Fruit fly (Drosophila melanogaster): ENCODE data around the gene CG31287.

The CG31287 gene

DNA sequence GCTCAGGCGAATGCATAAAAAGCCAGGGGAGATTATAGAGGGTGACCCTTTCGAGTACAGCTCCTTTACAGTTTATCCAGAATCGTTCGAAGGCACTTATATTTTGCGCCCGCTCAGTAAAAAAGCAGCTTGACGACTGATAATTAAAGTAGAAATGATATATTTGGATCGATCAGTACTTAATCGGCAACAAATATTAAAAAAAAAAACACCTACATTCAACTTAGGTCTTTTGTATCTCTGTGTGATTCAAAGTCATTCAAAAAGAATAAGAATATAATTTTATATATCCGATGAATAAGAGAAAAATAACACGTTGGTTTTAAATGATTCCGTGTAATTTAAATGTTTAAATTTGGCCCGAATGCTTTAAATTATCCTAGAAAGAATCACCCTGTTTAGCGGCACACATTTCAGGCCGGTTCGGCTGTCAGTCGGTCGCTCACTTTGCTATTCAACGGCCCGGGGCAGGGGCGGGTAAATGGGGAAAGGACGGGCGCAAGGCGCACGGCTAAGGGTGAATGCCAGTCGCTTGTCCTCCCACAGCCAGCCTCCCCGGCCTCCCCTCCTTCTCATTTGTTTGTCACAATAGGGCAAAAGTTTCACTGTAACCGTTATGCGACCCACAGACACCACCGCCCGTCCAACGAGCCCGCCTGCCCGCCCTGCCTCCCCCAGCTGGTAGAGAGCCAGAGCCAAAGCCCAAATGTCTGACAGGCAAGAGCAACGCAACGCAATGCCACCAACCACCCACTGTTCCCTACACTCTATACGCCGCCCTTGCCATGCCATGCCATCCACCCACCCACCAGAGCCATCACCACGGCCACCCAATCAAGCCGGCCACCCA, 9.9 kb downstream of the CG31287 start:
- TF ChIP-seq salr (GFP tag; optimal IDR thresholded peaks at IDR 0.05) (peak in 1 of 2 experiments; percentile 39), Smox (GFP tag; optimal IDR thresholded peaks at IDR 0.05) (peak; percentile 36), CG15336 (GFP tag; IDR thresholded peaks at IDR 0.05) (peak; percentile 19), CG6808 (GFP tag; optimal IDR thresholded peaks at IDR 0.05) (peak; percentile 78), CG6276 (GFP tag; optimal IDR thresholded peaks at IDR 0.05) (no peak), achi (GFP tag; optimal IDR thresholded peaks at IDR 0.05) (peak; percentile 14), CG16779 (tag; optimal IDR thresholded peaks at IDR 0.05) (peak; percentile 49), CG32006 (GFP tag; optimal IDR thresholded peaks at IDR 0.05) (peak; percentile 49), ss (GFP tag; optimal IDR thresholded peaks at IDR 0.05) (peak in 1 of 2 experiments; percentile 28), spab (GFP tag; optimal IDR thresholded peaks at IDR 0.05) (peak; percentile 36), Hr39 (GFP tag; optimal IDR thresholded peaks at IDR 0.05) (no peak), CG34406 (GFP tag; optimal IDR thresholded peaks at IDR 0.05) (peak; percentile 27), CG11902 (GFP tag; optimal IDR thresholded peaks at IDR 0.05) (peak; percentile 37), Sox14 (GFP tag; optimal IDR thresholded peaks at IDR 0.05) (no peak), eg (GFP tag; IDR thresholded peaks at IDR 0.05) (0 out of 3 replicates have a peak, but pooled peaks have one; percentile 7), Lpt (GFP tag; optimal IDR thresholded peaks at IDR 0.05) (peak; percentile 28), Sox15 (GFP tag; optimal IDR thresholded peaks at IDR 0.05) (no peak), Ets21C (GFP tag; optimal IDR thresholded peaks at IDR 0.05) (no peak), OdsH (GFP tag; optimal IDR thresholded peaks at IDR 0.05) (peak; percentile 21), acj6 (GFP tag; optimal IDR thresholded peaks at IDR 0.05) (peak; percentile 25), Eip78C (GFP tag) (peak; percentile 89), lz (GFP tag; optimal IDR thresholded peaks at IDR 0.05) (peak; percentile 34), fd85E (GFP tag; optimal IDR thresholded peaks at IDR 0.05) (no peak), Met (GFP tag; optimal IDR thresholded peaks at IDR 0.05) (peak; percentile 68), Hr38 (GFP tag; optimal IDR thresholded peaks at IDR 0.05) (no peak), vri (GFP tag; optimal IDR thresholded peaks at IDR 0.05) (no peak), Gug (GFP tag; IDR thresholded peaks at IDR 0.05) (no peak), dac (GFP tag; optimal IDR thresholded peaks at IDR 0.05) (no peak), CG8319 (GFP tag; optimal IDR thresholded peaks at IDR 0.05) (no peak), CG31627 (GFP tag; optimal IDR thresholded peaks at IDR 0.05) (no peak), CG10669 (GFP tag; optimal IDR thresholded peaks at IDR 0.05) (peak; percentile 70), Blimp-1 (GFP tag; optimal IDR thresholded peaks at IDR 0.05) (no peak), CG4318 (GFP tag; optimal IDR thresholded peaks at IDR 0.05) (no peak), CG9139 (GFP tag; optimal IDR thresholded peaks at IDR 0.05) (no peak), CG6792 (GFP tag; optimal IDR thresholded peaks at IDR 0.05) (peak; percentile 41), CG10631 (GFP tag; optimal IDR thresholded peaks at IDR 0.05) (peak; percentile 59), Eip75B (GFP tag; optimal IDR thresholded peaks at IDR 0.05) (peak; percentile 62), CG1621 (tag; optimal IDR thresholded peaks at IDR 0.05) (no peak), esn (GFP tag; optimal IDR thresholded peaks at IDR 0.05) (peak; percentile 52), cyc (GFP tag; optimal IDR thresholded peaks at IDR 0.05) (peak; percentile 43), CG11762 (GFP tag; optimal IDR thresholded peaks at IDR 0.05; ENCODE audit: insufficient read depth) (peak; percentile 24), CG8632 (GFP tag; optimal IDR thresholded peaks at IDR 0.05) (peak; percentile 11), CG3032 (tag; optimal IDR thresholded peaks at IDR 0.05) (peak; percentile 44), Ets96B (tag; optimal IDR thresholded peaks at IDR 0.05) (peak; percentile 49), Hr4 (GFP tag; optimal IDR thresholded peaks at IDR 0.05) (peak; percentile 35), Eip93F (GFP tag; optimal IDR thresholded peaks at IDR 0.05) (no peak), fd59A (GFP tag; optimal IDR thresholded peaks at IDR 0.05) (peak; percentile 30), CG6163 (GFP tag; IDR thresholded peaks at IDR 0.05) (no peak; the same call in 2 of the 3 replicates), dsx (GFP tag; optimal IDR thresholded peaks at IDR 0.05; ENCODE audit: poor library complexity, severe bottlenecking) (peak; percentile 13), CG8119 (GFP tag; IDR thresholded peaks at IDR 0.05) (peak; percentile 26; the same call in 1 of the 3 replicates)

All from whole organism, prepupa.